Fruit fly (Drosophila melanogaster): ENCODE measurements around the gene CG4928.

Gene CG4928

dm6 chrX:16930465-16931286 is 17.7 kb downstream of the CG4928 start:
- TF ChIP-seq Met (GFP tag; optimal IDR thresholded peaks at IDR 0.05) = peak; percentile 47
- TF ChIP-seq fd59A (GFP tag; optimal IDR thresholded peaks at IDR 0.05) = peak; percentile 69
- peak; percentile 40 for TF ChIP-seq CG7368 (GFP tag; optimal IDR thresholded peaks at IDR 0.05)
- peak; percentile 65 for TF ChIP-seq Lpt (GFP tag; optimal IDR thresholded peaks at IDR 0.05)
- peak; percentile 76 for TF ChIP-seq CG10631 (GFP tag; optimal IDR thresholded peaks at IDR 0.05)
- peak; percentile 18 for TF ChIP-seq Eip93F (GFP tag; optimal IDR thresholded peaks at IDR 0.05)
- peak; percentile 84 for TF ChIP-seq eg (GFP tag; IDR thresholded peaks at IDR 0.05)
- TF ChIP-seq svp (GFP tag) = peak; percentile 81
- peak; percentile 46 for TF ChIP-seq Smox (GFP tag; optimal IDR thresholded peaks at IDR 0.05)
- peak; percentile 36 for TF ChIP-seq Hr39 (GFP tag; optimal IDR thresholded peaks at IDR 0.05)
- peak; percentile 64 for TF ChIP-seq fkh (GFP tag; optimal IDR thresholded peaks at IDR 0.05)
- TF ChIP-seq cyc (GFP tag; optimal IDR thresholded peaks at IDR 0.05) = peak; percentile 54
- peak; percentile 77 for TF ChIP-seq Eip75B (GFP tag; optimal IDR thresholded peaks at IDR 0.05)
- peak; percentile 59 for TF ChIP-seq lz (GFP tag; optimal IDR thresholded peaks at IDR 0.05)
- peak; percentile 57 to 79 for TF ChIP-seq ss (GFP tag; optimal IDR thresholded peaks at IDR 0.05)
- peak; percentile 70 for TF ChIP-seq Ets96B (tag; optimal IDR thresholded peaks at IDR 0.05)
- TF ChIP-seq net (GFP tag; optimal IDR thresholded peaks at IDR 0.05) = peak; percentile 37
- peak; percentile 92 for TF ChIP-seq Eip78C (GFP tag)
- peak; percentile 58 for TF ChIP-seq CG6854 (GFP tag; optimal IDR thresholded peaks at IDR 0.05)
- peak; percentile 54 for TF ChIP-seq CG16779 (tag; optimal IDR thresholded peaks at IDR 0.05)
- TF ChIP-seq CG10669 (GFP tag; optimal IDR thresholded peaks at IDR 0.05) = peak; percentile 63
- peak; percentile 63 for TF ChIP-seq CG8632 (GFP tag; optimal IDR thresholded peaks at IDR 0.05)
- TF ChIP-seq CG15336 (GFP tag; IDR thresholded peaks at IDR 0.05) = peak; percentile 86
- TF ChIP-seq Sox102F (GFP tag; optimal IDR thresholded peaks at IDR 0.05) = peak; percentile 36
- TF ChIP-seq CG8119 (GFP tag; IDR thresholded peaks at IDR 0.05) = peak; percentile 84
- TF ChIP-seq Sox14 (GFP tag; optimal IDR thresholded peaks at IDR 0.05) = peak; percentile 23
- peak; percentile 69 for TF ChIP-seq Gug (GFP tag; IDR thresholded peaks at IDR 0.05)
- no peak for TF ChIP-seq Sox15 (GFP tag; optimal IDR thresholded peaks at IDR 0.05)
- TF ChIP-seq CG32006 (GFP tag; optimal IDR thresholded peaks at IDR 0.05) = peak; percentile 75
- TF ChIP-seq CG6276 (GFP tag; optimal IDR thresholded peaks at IDR 0.05) = peak; percentile 69
- peak; percentile 52 for TF ChIP-seq CG11762 (GFP tag; optimal IDR thresholded peaks at IDR 0.05; ENCODE audit: insufficient read depth)
- peak; percentile 68 for TF ChIP-seq esn (GFP tag; optimal IDR thresholded peaks at IDR 0.05)
- peak; percentile 56 for TF ChIP-seq Blimp-1 (GFP tag; optimal IDR thresholded peaks at IDR 0.05)
- peak; percentile 3 for TF ChIP-seq CG8319 (GFP tag; optimal IDR thresholded peaks at IDR 0.05)
- TF ChIP-seq CG4318 (GFP tag; optimal IDR thresholded peaks at IDR 0.05) = peak; percentile 43
- peak; percentile 73 for TF ChIP-seq Hr4 (GFP tag; optimal IDR thresholded peaks at IDR 0.05)
- peak; percentile 39 for TF ChIP-seq CG31627 (GFP tag; optimal IDR thresholded peaks at IDR 0.05)
- TF ChIP-seq fd85E (GFP tag; optimal IDR thresholded peaks at IDR 0.05) = no peak
- TF ChIP-seq CG6808 (GFP tag; optimal IDR thresholded peaks at IDR 0.05) = peak; percentile 62
- peak; percentile 58 for TF ChIP-seq CG6792 (GFP tag; optimal IDR thresholded peaks at IDR 0.05)
- TF ChIP-seq OdsH (GFP tag; optimal IDR thresholded peaks at IDR 0.05) = peak; percentile 75
- peak; percentile 43 for TF ChIP-seq CG9139 (GFP tag; optimal IDR thresholded peaks at IDR 0.05)
- TF ChIP-seq Ets21C (GFP tag; optimal IDR thresholded peaks at IDR 0.05) = peak; percentile 38
- peak; percentile 16 for TF ChIP-seq vri (GFP tag; optimal IDR thresholded peaks at IDR 0.05)
- peak; percentile 43 for TF ChIP-seq CG1621 (tag; optimal IDR thresholded peaks at IDR 0.05)
- peak; percentile 58 for TF ChIP-seq achi (GFP tag; optimal IDR thresholded peaks at IDR 0.05)
- TF ChIP-seq CG3032 (tag; optimal IDR thresholded peaks at IDR 0.05) = peak; percentile 73
- TF ChIP-seq topi (GFP tag; optimal IDR thresholded peaks at IDR 0.05) = peak; percentile 59
- TF ChIP-seq acj6 (GFP tag; optimal IDR thresholded peaks at IDR 0.05) = peak; percentile 75
- TF ChIP-seq CG11902 (GFP tag; optimal IDR thresholded peaks at IDR 0.05) = peak; percentile 37

All from whole organism, prepupa.